Worm (Caenorhabditis elegans): Measurements from ENCODE around the gene Y75B8A.19.

Gene Y75B8A.19

ce11 chrIII:12251178-12251577 lies 24.7 kb downstream of the Y75B8A.19 start:
- TF ChIP-seq him-1 (tag; optimal IDR thresholded peaks at IDR 0.05) (no peak), dao-5 (tag; optimal IDR thresholded peaks at IDR 0.05) (no peak), W03F9.2 (tag; optimal IDR thresholded peaks at IDR 0.05) (no peak)

DNA sequence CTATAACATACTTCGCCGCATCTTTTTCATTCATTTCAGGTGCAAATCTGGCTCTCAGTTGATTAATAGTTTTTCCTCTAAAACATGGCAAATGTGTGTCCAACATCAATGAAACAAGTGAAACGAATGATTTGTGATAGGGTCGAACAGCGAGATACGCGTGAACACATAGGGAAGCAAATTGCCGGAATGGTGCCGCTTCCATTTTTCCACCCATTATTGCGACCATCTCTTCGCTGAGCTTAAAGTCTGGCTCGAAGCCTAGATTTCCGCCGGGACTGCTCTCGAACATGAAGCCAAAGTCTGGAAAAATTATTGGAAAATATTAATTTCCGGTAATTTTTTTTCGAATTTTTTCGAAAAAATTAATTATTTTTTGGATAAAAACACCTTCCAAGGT lies 26.9 kb downstream of the Y75B8A.19 start:
- no peak for TF ChIP-seq W03F9.2 (tag; optimal IDR thresholded peaks at IDR 0.05)
- no peak for TF ChIP-seq him-1 (tag; optimal IDR thresholded peaks at IDR 0.05)
- no peak for TF ChIP-seq dao-5 (tag; optimal IDR thresholded peaks at IDR 0.05)

ce11 chrIII:12259793-12260192 lies 33.4 kb downstream of the Y75B8A.19 start:
- TF ChIP-seq him-1 (tag; optimal IDR thresholded peaks at IDR 0.05) (no peak), dao-5 (tag; optimal IDR thresholded peaks at IDR 0.05) (no peak), W03F9.2 (tag; optimal IDR thresholded peaks at IDR 0.05) (no peak)

- TF ChIP-seq dao-5 (tag; optimal IDR thresholded peaks at IDR 0.05) (no peak), him-1 (tag; optimal IDR thresholded peaks at IDR 0.05) (no peak), W03F9.2 (tag; optimal IDR thresholded peaks at IDR 0.05) (no peak)
Observed at ce11 chrIII:12260413-12260812, 34.0 kb downstream of the Y75B8A.19 start.

DNA sequence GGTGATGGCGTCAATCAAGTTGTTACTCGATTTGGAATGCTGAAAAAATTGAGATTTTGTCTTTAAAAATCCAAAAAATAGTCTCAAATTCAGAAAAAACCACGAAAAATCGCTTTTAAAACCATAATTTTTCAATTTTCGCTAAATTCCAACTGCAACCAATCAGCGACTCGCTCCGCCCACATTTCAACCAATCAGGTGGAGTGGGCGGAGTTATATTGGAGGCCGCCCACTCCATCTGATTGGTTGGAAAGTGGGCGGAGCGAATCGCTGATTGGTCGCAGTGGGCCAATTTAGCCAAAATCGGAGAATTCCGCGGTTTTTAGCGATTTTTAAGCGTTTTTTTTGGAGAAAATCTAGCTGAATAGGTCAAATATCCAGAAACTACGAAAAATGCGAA lies 43.4 kb downstream of the Y75B8A.19 start:
- TF ChIP-seq dao-5 (tag; optimal IDR thresholded peaks at IDR 0.05) (no peak), W03F9.2 (tag; optimal IDR thresholded peaks at IDR 0.05) (no peak), him-1 (tag; optimal IDR thresholded peaks at IDR 0.05) (no peak)

- TF ChIP-seq W03F9.2 (tag; optimal IDR thresholded peaks at IDR 0.05): no peak
- TF ChIP-seq him-1 (tag; optimal IDR thresholded peaks at IDR 0.05): no peak
- no peak for TF ChIP-seq dao-5 (tag; optimal IDR thresholded peaks at IDR 0.05)
Observed at ce11 chrIII:12270391-12270790, 44.0 kb downstream of the Y75B8A.19 start.

- TF ChIP-seq him-1 (tag; optimal IDR thresholded peaks at IDR 0.05) (no peak), W03F9.2 (tag; optimal IDR thresholded peaks at IDR 0.05) (peak; percentile 66), dao-5 (tag; optimal IDR thresholded peaks at IDR 0.05) (no peak)
Observed at ce11 chrIII:12273598-12274090, 47.2 kb downstream of the Y75B8A.19 start, which contains the start of the genes Y75B8A.24 and Y75B8A.25. Gene Y75B8A.24 (minus strand): TSS chrIII:12273752. Gene Y75B8A.25 (plus strand): TSS chrIII:12274040.

ce11 chrIII:12278766-12279165 lies 52.3 kb downstream of the Y75B8A.19 start:
- no peak for TF ChIP-seq him-1 (tag; optimal IDR thresholded peaks at IDR 0.05)
- no peak for TF ChIP-seq W03F9.2 (tag; optimal IDR thresholded peaks at IDR 0.05)
- TF ChIP-seq dao-5 (tag; optimal IDR thresholded peaks at IDR 0.05): no peak
